Worm (Caenorhabditis elegans) whole organism, L3 larva: ENCODE data around the gene C44B12.3.
A peak's percentile ranks its signal among the peaks of the same experiment; 100 is the strongest.

Source experiments
- R02D3.7 ChIP-seq: fragments of 150-350 bp; optimal IDR thresholded peaks from 2 replicates; lab custom pipeline; 2014; ENCODE audit warnings: missing biosample characterization, missing genetic modification characterization
- ZK546.5 ChIP-seq: sonication (generic microtip); optimal IDR thresholded peaks from 2 replicates; lab custom pipeline; 2017; ENCODE audit warnings: missing biosample characterization, missing genetic modification characterization
- aly-2 ChIP-seq: fragments of 150-350 bp; optimal IDR thresholded peaks from 2 replicates; lab custom pipeline; 2014; ENCODE audit warnings: missing biosample characterization, missing genetic modification characterization
- ama-1 ChIP-seq: fragments of 150-350 bp; optimal IDR thresholded peaks from 2 replicates; lab custom pipeline; 2018
- ceh-16 ChIP-seq: sonication (generic microtip); optimal IDR thresholded peaks from 2 replicates; lab custom pipeline; 2017; ENCODE audit warnings: missing biosample characterization, missing genetic modification characterization
- ceh-28 ChIP-seq: fragments of 150-350 bp; optimal IDR thresholded peaks from 2 replicates; lab custom pipeline; 2014; ENCODE audit warnings: missing biosample characterization, missing genetic modification reagents, missing genetic modification characterization
- ceh-82 ChIP-seq: fragments of 150-350 bp; optimal IDR thresholded peaks from 2 replicates; lab custom pipeline; 2014; ENCODE audit warnings: missing biosample characterization, missing genetic modification characterization
- ceh-9 ChIP-seq: sonication (generic microtip); optimal IDR thresholded peaks from 2 replicates; lab custom pipeline; 2018; ENCODE audit warnings: missing biosample characterization, missing genetic modification characterization
- daf-12 ChIP-seq: fragments of 150-350 bp; optimal IDR thresholded peaks from 2 replicates; lab custom pipeline; 2014; ENCODE audit warnings: missing biosample characterization, missing genetic modification reagents, missing genetic modification characterization
- egl-27 ChIP-seq: sonication (generic microtip); optimal IDR thresholded peaks from 4 replicates; lab custom pipeline; 2017; ENCODE audit warnings: missing biosample characterization, missing genetic modification reagents, missing genetic modification characterization
- egl-5 ChIP-seq: fragments of 150-350 bp; optimal IDR thresholded peaks from 2 replicates; lab custom pipeline; 2017; ENCODE audit warnings: missing biosample characterization, missing genetic modification reagents, missing genetic modification characterization, inconsistent platforms
- elt-2 ChIP-seq: sonication (generic microtip); optimal IDR thresholded peaks from 2 replicates; lab custom pipeline; 2016; ENCODE audit warnings: missing genetic modification reagents, mild to moderate bottlenecking, missing genetic modification characterization, missing compliant biosample characterization
- elt-3 ChIP-seq, 3 experiments: fragments of 150-350 bp in 1 of 3; sonication (generic microtip) in 2 of 3; optimal IDR thresholded peaks; 2 replicates in 2 of 3; 4 replicates in 1 of 3; lab custom pipeline; 2014 to 2017; ENCODE audit warnings: missing biosample characterization in 3 of 3, missing genetic modification characterization in 3 of 3
- eor-1 ChIP-seq, 2 experiments: fragments of 150-350 bp; optimal IDR thresholded peaks; 2 replicates each; lab custom pipeline; 2014 to 2018; ENCODE audit warnings: missing biosample characterization in 2 of 2, missing genetic modification characterization in 2 of 2
- fkh-10 ChIP-seq: sonication (generic microtip); optimal IDR thresholded peaks from 2 replicates; lab custom pipeline; 2017; ENCODE audit warnings: missing biosample characterization, missing genetic modification reagents, missing genetic modification characterization
- fkh-2 ChIP-seq: fragments of 150-350 bp; optimal IDR thresholded peaks from 2 replicates; lab custom pipeline; 2014; ENCODE audit warnings: missing biosample characterization, missing genetic modification reagents, missing genetic modification characterization
- fos-1 ChIP-seq: fragments of 150-350 bp; optimal IDR thresholded peaks from 2 replicates; lab custom pipeline; 2014; ENCODE audit warnings: missing biosample characterization, missing genetic modification characterization
- hmg-11 ChIP-seq: sonication (generic microtip); optimal IDR thresholded peaks from 2 replicates; lab custom pipeline; 2016; ENCODE audit warnings: missing genetic modification characterization, missing compliant biosample characterization
- jun-1 ChIP-seq: fragments of 150-350 bp; optimal IDR thresholded peaks from 2 replicates; lab custom pipeline; 2014; ENCODE audit warnings: missing biosample characterization, missing genetic modification reagents, missing genetic modification characterization
- lin-15B ChIP-seq: fragments of 150-350 bp; optimal IDR thresholded peaks from 2 replicates; lab custom pipeline; 2014; ENCODE audit warnings: missing biosample characterization, missing genetic modification characterization
- lin-39 ChIP-seq: fragments of 150-350 bp; optimal IDR thresholded peaks from 2 replicates; lab custom pipeline; 2018; ENCODE audit warnings: missing biosample characterization, missing genetic modification reagents, missing genetic modification characterization
- lsy-12 ChIP-seq: sonication (generic microtip); optimal IDR thresholded peaks from 2 replicates; lab custom pipeline; 2016; ENCODE audit warnings: mild to moderate bottlenecking, missing genetic modification characterization, missing compliant biosample characterization
- mdl-1 ChIP-seq: fragments of 150-350 bp; optimal IDR thresholded peaks from 2 replicates; lab custom pipeline; 2014; ENCODE audit warnings: missing biosample characterization, missing genetic modification characterization
- mml-1 ChIP-seq: fragments of 150-350 bp; sonication (generic microtip); optimal IDR thresholded peaks from 3 replicates; lab custom pipeline; 2014; ENCODE audit warnings: missing biosample characterization, missing genetic modification characterization
- nfya-1 ChIP-seq: sonication (generic microtip); optimal IDR thresholded peaks from 2 replicates; lab custom pipeline; 2017; ENCODE audit warnings: missing genetic modification characterization, mild to moderate bottlenecking, missing compliant biosample characterization, antibody characterized with exemption, moderate library complexity; ENCODE audit not compliant: insufficient read depth
- nhr-11 ChIP-seq: fragments of 150-350 bp; optimal IDR thresholded peaks from 2 replicates; lab custom pipeline; 2014; ENCODE audit warnings: missing biosample characterization, missing genetic modification characterization
- nhr-12 ChIP-seq: fragments of 150-350 bp; optimal IDR thresholded peaks from 2 replicates; lab custom pipeline; 2014; ENCODE audit warnings: missing biosample characterization, missing genetic modification characterization
- nhr-23 ChIP-seq: fragments of 150-350 bp; optimal IDR thresholded peaks from 2 replicates; lab custom pipeline; 2014; ENCODE audit warnings: missing biosample characterization, missing genetic modification reagents, missing genetic modification characterization
- nhr-237 ChIP-seq: fragments of 150-350 bp; optimal IDR thresholded peaks from 2 replicates; lab custom pipeline; 2014; ENCODE audit warnings: missing biosample characterization, missing genetic modification characterization
- nhr-25 ChIP-seq: sonication (generic microtip); optimal IDR thresholded peaks from 2 replicates; lab custom pipeline; 2017; ENCODE audit warnings: missing biosample characterization, missing genetic modification characterization
- nhr-28 ChIP-seq: fragments of 150-350 bp; optimal IDR thresholded peaks from 2 replicates; lab custom pipeline; 2014; ENCODE audit warnings: missing biosample characterization, missing genetic modification characterization
- nhr-43 ChIP-seq: sonication (generic microtip); optimal IDR thresholded peaks from 2 replicates; lab custom pipeline; 2016; ENCODE audit warnings: mild to moderate bottlenecking, missing genetic modification characterization, missing compliant biosample characterization; ENCODE audit not compliant: poor library complexity, severe bottlenecking
- nhr-67 ChIP-seq: fragments of 150-350 bp; optimal IDR thresholded peaks from 2 replicates; lab custom pipeline; 2014; ENCODE audit warnings: missing biosample characterization, missing genetic modification characterization
- nhr-77 ChIP-seq: fragments of 150-350 bp; optimal IDR thresholded peaks from 2 replicates; lab custom pipeline; 2014; ENCODE audit warnings: missing biosample characterization, missing genetic modification characterization
- pha-4 ChIP-seq: fragments of 150-350 bp; optimal IDR thresholded peaks from 2 replicates; lab custom pipeline; 2014; ENCODE audit warnings: missing biosample characterization, missing genetic modification reagents, missing genetic modification characterization
- pqm-1 ChIP-seq: fragments of 150-350 bp; optimal IDR thresholded peaks from 2 replicates; lab custom pipeline; 2017; ENCODE audit warnings: missing biosample characterization, missing genetic modification characterization, inconsistent platforms
- sea-2 ChIP-seq: fragments of 150-350 bp; sonication (generic microtip); optimal IDR thresholded peaks from 4 replicates; lab custom pipeline; 2014; ENCODE audit warnings: missing biosample characterization, missing genetic modification reagents, missing genetic modification characterization
- skn-1 ChIP-seq: fragments of 150-350 bp; optimal IDR thresholded peaks from 2 replicates; lab custom pipeline; 2014; ENCODE audit warnings: missing biosample characterization, missing genetic modification characterization
- snpc-4 ChIP-seq: fragments of 150-350 bp; optimal IDR thresholded peaks from 2 replicates; lab custom pipeline; 2014; ENCODE audit warnings: missing biosample characterization, missing genetic modification characterization
- tbx-2 ChIP-seq: sonication (generic microtip); optimal IDR thresholded peaks from 2 replicates; lab custom pipeline; 2016; ENCODE audit warnings: mild to moderate bottlenecking, missing genetic modification characterization, missing compliant biosample characterization
- unc-39 ChIP-seq: sonication (generic microtip); optimal IDR thresholded peaks from 4 replicates; lab custom pipeline; 2017; ENCODE audit warnings: missing biosample characterization, missing genetic modification characterization
- unc-62 ChIP-seq: fragments of 150-350 bp; sonication (generic microtip); optimal IDR thresholded peaks from 4 replicates; lab custom pipeline; 2014; ENCODE audit warnings: missing biosample characterization, missing genetic modification reagents, missing genetic modification characterization
- zag-1 ChIP-seq: fragments of 150-350 bp; optimal IDR thresholded peaks from 2 replicates; lab custom pipeline; 2014; ENCODE audit warnings: missing biosample characterization, missing genetic modification characterization
- ztf-11 ChIP-seq: fragments of 150-350 bp; optimal IDR thresholded peaks from 2 replicates; lab custom pipeline; 2014; ENCODE audit warnings: missing biosample characterization, missing genetic modification characterization
- ztf-4 ChIP-seq: fragments of 150-350 bp; optimal IDR thresholded peaks from 2 replicates; lab custom pipeline; 2014; ENCODE audit warnings: missing biosample characterization, missing genetic modification characterization

Gene C44B12.3

ce11 chrIV:1074069-1074468 lies 30.5 kb upstream of the C44B12.3 start:
- peak; percentile 13 for TF ChIP-seq nhr-23 (tag; lab: Kevin White, UChicago)
- TF ChIP-seq R02D3.7: no peak

DNA sequence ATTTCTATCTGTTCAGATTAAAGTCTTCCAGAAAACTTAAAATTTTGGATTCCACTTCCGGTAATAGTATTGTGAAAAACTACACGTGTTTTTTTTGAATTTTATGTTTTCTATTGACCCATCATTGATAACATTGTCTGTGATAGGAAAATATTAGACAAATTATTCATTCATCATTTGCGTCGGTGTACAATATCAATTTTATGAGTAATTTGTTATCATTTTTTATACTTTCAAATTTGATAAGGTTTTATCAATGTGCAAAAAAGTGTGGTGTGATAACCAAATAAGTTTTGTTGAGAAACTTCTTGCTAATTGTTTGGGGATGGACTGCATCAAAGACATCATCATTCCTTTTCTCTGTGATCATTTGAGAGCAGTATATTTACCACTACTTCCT lies 29.1 kb upstream of the C44B12.3 start:
- TF ChIP-seq ama-1 (lab: Kevin White, UChicago) (no peak), zag-1 (tag; lab: Kevin White, UChicago) (no peak), fkh-2 (no peak), mdl-1 (no peak), fos-1 (tag; lab: Kevin White, UChicago) (peak; percentile 22), pqm-1 (tag; lab: Kevin White, UChicago) (peak; percentile 73), elt-2 (tag; lab: Kevin White, UChicago) (peak; percentile 85), egl-5 (tag; lab: Kevin White, UChicago) (no peak), sea-2 (GFP tag; lab: Kevin White, UChicago) (no peak), pha-4 (tag; lab: Kevin White, UChicago) (peak; percentile 71), eor-1 (tag; optimal IDR thresholded peaks at IDR 0.05; lab: Kevin White, UChicago) (no peak), mml-1 (no peak), egl-27 (no peak), ceh-82 (tag; lab: Kevin White, UChicago) (no peak), lin-39 (tag; lab: Kevin White, UChicago) (no peak), nhr-237 (tag; lab: Kevin White, UChicago) (no peak)

DNA sequence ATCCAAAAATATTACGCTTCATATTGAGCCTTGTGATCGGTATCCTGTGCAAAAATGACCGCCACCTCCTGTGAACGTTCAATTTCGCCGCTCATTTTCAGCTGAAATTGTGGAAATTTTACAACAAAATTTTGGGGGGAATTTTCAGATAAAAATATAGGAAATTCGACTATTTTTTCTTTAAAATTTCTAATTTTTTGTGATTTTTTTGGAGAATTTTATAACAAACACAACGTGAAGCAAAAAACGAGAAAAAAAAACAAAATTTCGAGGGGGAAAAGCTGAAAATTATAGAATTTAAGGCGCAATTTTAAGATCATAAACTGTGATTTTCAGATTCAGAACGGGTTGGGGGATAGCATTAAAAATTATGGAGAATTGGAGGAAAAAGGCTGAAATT lies 17.7 kb upstream of the C44B12.3 start, which contains the start of gene csn-4:
Gene csn-4, minus strand, starts transcription at position 101 of the 400 bp plus-strand sequence.
- no peak for TF ChIP-seq R02D3.7

DNA sequence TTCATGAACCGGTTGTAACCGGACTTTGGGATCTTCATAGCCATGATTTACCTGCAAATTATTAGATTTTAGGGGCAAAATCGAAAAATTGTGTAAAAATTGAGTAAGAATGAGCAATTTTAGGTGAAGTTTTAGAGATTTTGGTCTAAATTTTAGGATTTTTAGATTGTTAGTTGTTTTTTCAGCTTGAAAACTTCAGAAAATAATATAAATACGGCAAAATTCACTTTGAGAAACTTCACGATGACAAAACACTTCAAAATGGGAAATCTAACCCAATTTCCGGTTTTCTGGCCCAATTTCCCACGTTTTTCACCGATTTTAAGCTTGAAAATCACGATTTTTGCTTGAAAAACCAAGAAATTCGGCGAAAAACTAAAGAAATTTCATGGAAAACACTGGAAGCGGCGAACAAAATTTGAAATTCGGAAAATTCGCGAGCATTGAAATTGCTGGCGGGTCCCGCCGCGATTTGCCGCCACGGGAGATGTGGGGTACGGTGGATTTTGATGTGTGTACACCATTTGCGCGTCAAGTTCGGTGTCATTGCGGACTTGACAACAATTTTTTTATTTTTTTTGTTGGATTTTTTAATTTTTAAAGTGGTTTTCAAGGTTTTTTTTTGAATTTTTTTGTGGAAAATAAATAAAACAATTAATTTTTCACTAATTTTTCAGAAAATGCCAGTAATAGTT lies 10.5 kb upstream of the C44B12.3 start, which contains the start of the genes cct-8 and Y55F3AR.2:
Gene cct-8, minus strand, starts transcription at position 51 of the 695 bp plus-strand sequence.
Gene Y55F3AR.2, plus strand, starts transcription at position 672 of the 695 bp plus-strand sequence.
- TF ChIP-seq sea-2 (GFP tag; lab: Kevin White, UChicago) (no peak), nhr-67 (tag; lab: Kevin White, UChicago) (peak; percentile 65), daf-12 (tag; lab: Kevin White, UChicago) (no peak), mdl-1 (no peak), skn-1 (tag; lab: Kevin White, UChicago) (peak; percentile 92), ceh-82 (tag; lab: Kevin White, UChicago) (peak; percentile 89), ama-1 (lab: Kevin White, UChicago) (peak; percentile 78), nhr-23 (tag; lab: Kevin White, UChicago) (peak; percentile 98), ztf-11 (tag; lab: Kevin White, UChicago) (no peak), zag-1 (tag; lab: Kevin White, UChicago) (peak; percentile 38), tbx-2 (tag; lab: Kevin White, UChicago) (peak; percentile 94), elt-3 (tag; optimal IDR thresholded peaks at IDR 0.05; lab: Kevin White, UChicago) (peak in 1 of 3 experiments; percentile 55), unc-62 (GFP tag; lab: Kevin White, UChicago) (peak; percentile 29), snpc-4 (tag; lab: Kevin White, UChicago) (peak; percentile 84), R02D3.7 (peak; percentile 94), nhr-12 (no peak), ZK546.5 (tag; lab: Kevin White, UChicago) (peak; percentile 51), jun-1 (peak; percentile 95), nhr-43 (tag; lab: Kevin White, UChicago) (peak; percentile 97), mml-1 (no peak), lin-39 (tag; lab: Kevin White, UChicago) (peak; percentile 97), ztf-4 (tag; lab: Kevin White, UChicago) (peak; percentile 69), ceh-9 (tag; lab: Kevin White, UChicago) (no peak), nhr-11 (tag; lab: Kevin White, UChicago) (no peak), lin-15B (tag; lab: Kevin White, UChicago) (peak; percentile 95), aly-2 (peak; percentile 78), fkh-10 (GFP tag; lab: Kevin White, UChicago) (peak; percentile 98), ceh-16 (tag; lab: Kevin White, UChicago) (peak; percentile 40), nhr-28 (tag; lab: Kevin White, UChicago) (no peak), unc-39 (no peak), nhr-25 (peak; percentile 91), fos-1 (tag; lab: Kevin White, UChicago) (no peak), nhr-77 (tag; lab: Kevin White, UChicago) (peak; percentile 91), egl-27 (peak; percentile 83), nhr-237 (tag; lab: Kevin White, UChicago) (no peak), eor-1 (tag; optimal IDR thresholded peaks at IDR 0.05; lab: Kevin White, UChicago) (peak in 1 of 2 experiments; percentile 64), lsy-12 (tag; lab: Kevin White, UChicago) (peak; percentile 99), ceh-28 (peak; percentile 93), fkh-2 (no peak), nfya-1 (peak; percentile 99), pha-4 (tag; lab: Kevin White, UChicago) (peak; percentile 97), hmg-11 (peak; percentile 91)
